Worm (Caenorhabditis elegans) whole organism, young adult: ENCODE results near the gene tbc-13.

Source experiments
- B0261.1 ChIP-seq: sonication (generic microtip); optimal IDR thresholded peaks from 2 replicates; lab custom pipeline; 2016; ENCODE audit warnings: mild to moderate bottlenecking, missing genetic modification characterization, moderate library complexity, missing compliant biosample characterization
- C06A6.2 ChIP-seq: fragments of 200-800 bp; sonication (Bioruptor generic); conservative IDR thresholded peaks from 2 replicates; pipeline ENCODE4 v1.3.6; 2022; ENCODE audit warnings: missing genetic modification characterization, missing compliant biosample characterization
- F22D6.2 ChIP-seq: sonication (generic microtip); optimal IDR thresholded peaks from 2 replicates; lab custom pipeline; 2016; ENCODE audit warnings: mild to moderate bottlenecking, missing genetic modification characterization, missing compliant biosample characterization
- F37B4.10 ChIP-seq: fragments of 200-800 bp; sonication (Bioruptor generic); IDR thresholded peaks from 2 replicates; pipeline ENCODE4 v1.3.6; 2022; ENCODE audit warnings: missing genetic modification characterization, missing compliant biosample characterization
- Y53G8AR.9 ChIP-seq: fragments of 200-800 bp; sonication (Bioruptor generic); conservative IDR thresholded peaks from 2 replicates; pipeline ENCODE4 v1.3.6; 2022; ENCODE audit warnings: missing genetic modification reagents, missing genetic modification characterization, missing compliant biosample characterization
- akir-1 ChIP-seq: fragments of 200-800 bp; sonication (Bioruptor generic); optimal IDR thresholded peaks from 2 replicates; lab custom pipeline; 2018; ENCODE audit warnings: mild to moderate bottlenecking, missing genetic modification characterization, moderate library complexity, missing compliant biosample characterization
- atf-7 ChIP-seq: sonication (generic microtip); optimal IDR thresholded peaks from 2 replicates; lab custom pipeline; 2017; ENCODE audit warnings: mild to moderate bottlenecking, missing genetic modification characterization, missing compliant biosample characterization
- attf-3 ChIP-seq: fragments of 200-800 bp; sonication (Bioruptor generic); conservative IDR thresholded peaks from 2 replicates; pipeline ENCODE4 v1.3.6; 2022; ENCODE audit warnings: missing genetic modification reagents, missing genetic modification characterization, missing compliant biosample characterization
- attf-6 ChIP-seq: fragments of 200-800 bp; sonication (Bioruptor generic); IDR thresholded peaks from 2 replicates; pipeline ENCODE4 v1.3.6; 2022; ENCODE audit warnings: missing genetic modification reagents, missing genetic modification characterization, missing compliant biosample characterization
- ceh-40 ChIP-seq: fragments of 200-800 bp; sonication (Bioruptor generic); IDR thresholded peaks from 2 replicates; pipeline ENCODE4 v1.3.6; 2022; ENCODE audit warnings: missing genetic modification characterization, missing compliant biosample characterization
- dpff-1 ChIP-seq: sonication (generic microtip); optimal IDR thresholded peaks from 2 replicates; lab custom pipeline; 2017; ENCODE audit warnings: mild to moderate bottlenecking, missing genetic modification characterization, missing compliant biosample characterization
- efl-1 ChIP-seq: fragments of 150-350 bp; optimal IDR thresholded peaks from 2 replicates; lab custom pipeline; 2014; ENCODE audit warnings: missing biosample characterization, missing genetic modification reagents, missing genetic modification characterization
- ekl-4 ChIP-seq: fragments of 200-800 bp; sonication (Bioruptor generic); IDR thresholded peaks from 2 replicates; pipeline ENCODE4 v1.3.6; 2022; ENCODE audit warnings: missing genetic modification reagents, missing genetic modification characterization, missing compliant biosample characterization
- gei-17 ChIP-seq: fragments of 200-800 bp; sonication (Bioruptor generic); optimal IDR thresholded peaks from 2 replicates; lab custom pipeline; 2018; ENCODE audit warnings: mild to moderate bottlenecking, missing genetic modification characterization, missing compliant biosample characterization
- him-1 ChIP-seq: sonication (generic microtip); optimal IDR thresholded peaks from 2 replicates; lab custom pipeline; 2016; ENCODE audit warnings: missing genotype, missing genetic modification reagents, missing genetic modification characterization, missing compliant biosample characterization
- hmg-1.2 ChIP-seq: fragments of 200-800 bp; sonication (Bioruptor generic); IDR thresholded peaks from 2 replicates; pipeline ENCODE4 v1.3.6; 2022; ENCODE audit warnings: missing genetic modification reagents, missing genetic modification characterization, missing compliant biosample characterization
- hmg-20 ChIP-seq: fragments of 200-800 bp; sonication (Bioruptor generic); IDR thresholded peaks from 2 replicates; pipeline ENCODE4 v1.3.6; 2022; ENCODE audit warnings: missing genetic modification reagents, missing genetic modification characterization, missing compliant biosample characterization
- let-607 ChIP-seq, 2 experiments: fragments of 200-800 bp in 1 of 2; sonication (Bioruptor generic) in 1 of 2; sonication (generic microtip) in 1 of 2; optimal IDR thresholded peaks; 2 replicates each; lab custom pipeline; 2016 to 2018; ENCODE audit warnings: mild to moderate bottlenecking in 2 of 2, missing compliant biosample characterization in 2 of 2, missing genetic modification characterization in 2 of 2, moderate library complexity in 2 of 2, missing genotype in 1 of 2
- lin-40 ChIP-seq: sonication (generic microtip); optimal IDR thresholded peaks from 2 replicates; lab custom pipeline; 2016; ENCODE audit warnings: missing genetic modification characterization, mild to moderate bottlenecking, missing compliant biosample characterization, missing genotype, missing genetic modification reagents
- lsl-1 ChIP-seq: fragments of 200-800 bp; sonication (Bioruptor generic); optimal IDR thresholded peaks from 2 replicates; lab custom pipeline; 2018; ENCODE audit warnings: mild to moderate bottlenecking, missing genetic modification characterization, moderate library complexity, missing compliant biosample characterization
- mcd-1 ChIP-seq: fragments of 200-800 bp; sonication (Bioruptor generic); IDR thresholded peaks from 2 replicates; pipeline ENCODE4 v1.3.6; 2022; ENCODE audit warnings: missing genetic modification reagents, missing genetic modification characterization, missing compliant biosample characterization
- nhr-80 ChIP-seq: sonication (generic microtip); optimal IDR thresholded peaks from 2 replicates; lab custom pipeline; 2016; ENCODE audit warnings: missing genetic modification characterization, missing compliant biosample characterization
- nhr-90 ChIP-seq: sonication (generic microtip); optimal IDR thresholded peaks from 2 replicates; lab custom pipeline; 2016; ENCODE audit warnings: missing genotype, mild to moderate bottlenecking, missing genetic modification characterization, missing compliant biosample characterization
- sdz-38 ChIP-seq: sonication (generic microtip); optimal IDR thresholded peaks from 2 replicates; lab custom pipeline; 2016; ENCODE audit warnings: missing genotype, missing genetic modification characterization, missing compliant biosample characterization
- snpc-3.4 ChIP-seq: sonication (generic microtip); optimal IDR thresholded peaks from 2 replicates; lab custom pipeline; 2017; ENCODE audit warnings: missing genetic modification characterization, mild to moderate bottlenecking, missing compliant biosample characterization, antibody characterized with exemption, moderate library complexity, missing genotype, missing genetic modification reagents
- snpc-4 ChIP-seq, 5 experiments: fragments of 150-350 bp in 1 of 5; sonication (generic microtip) in 4 of 5; optimal IDR thresholded peaks; 2 replicates each; lab custom pipeline; 2014 to 2018; ENCODE audit warnings: missing genetic modification characterization in 5 of 5, missing biosample characterization in 3 of 5, antibody characterized with exemption in 2 of 5, mild to moderate bottlenecking in 2 of 5, missing compliant biosample characterization in 2 of 5, missing genotype in 2 of 5, moderate library complexity in 2 of 5, missing genetic modification reagents in 1 of 5
- sptf-2 ChIP-seq: fragments of 200-800 bp; sonication (Bioruptor generic); optimal IDR thresholded peaks from 2 replicates; lab custom pipeline; 2018; ENCODE audit warnings: mild to moderate bottlenecking, missing genetic modification characterization, missing compliant biosample characterization
- unc-62 ChIP-seq: fragments of 150-350 bp; optimal IDR thresholded peaks from 2 replicates; lab custom pipeline; 2014; ENCODE audit warnings: missing biosample characterization, missing genetic modification reagents, missing genetic modification characterization
- xnd-1 ChIP-seq: sonication (generic microtip); optimal IDR thresholded peaks from 2 replicates; lab custom pipeline; 2016; ENCODE audit warnings: missing genotype, missing genetic modification reagents, missing genetic modification characterization, missing compliant biosample characterization
- zfh-2 ChIP-seq: fragments of 200-800 bp; sonication (Bioruptor generic); conservative IDR thresholded peaks from 2 replicates; pipeline ENCODE4 v1.3.6; 2022; ENCODE audit warnings: missing genetic modification reagents, missing genetic modification characterization, missing compliant biosample characterization
- ztf-26 ChIP-seq: sonication (generic microtip); optimal IDR thresholded peaks from 2 replicates; lab custom pipeline; 2017; ENCODE audit warnings: missing genetic modification characterization, missing compliant biosample characterization
- ztf-3 ChIP-seq: fragments of 200-800 bp; sonication (Bioruptor generic); optimal IDR thresholded peaks from 2 replicates; lab custom pipeline; 2018; ENCODE audit warnings: mild to moderate bottlenecking, missing genetic modification characterization, missing compliant biosample characterization

tbc-13 gene

DNA sequence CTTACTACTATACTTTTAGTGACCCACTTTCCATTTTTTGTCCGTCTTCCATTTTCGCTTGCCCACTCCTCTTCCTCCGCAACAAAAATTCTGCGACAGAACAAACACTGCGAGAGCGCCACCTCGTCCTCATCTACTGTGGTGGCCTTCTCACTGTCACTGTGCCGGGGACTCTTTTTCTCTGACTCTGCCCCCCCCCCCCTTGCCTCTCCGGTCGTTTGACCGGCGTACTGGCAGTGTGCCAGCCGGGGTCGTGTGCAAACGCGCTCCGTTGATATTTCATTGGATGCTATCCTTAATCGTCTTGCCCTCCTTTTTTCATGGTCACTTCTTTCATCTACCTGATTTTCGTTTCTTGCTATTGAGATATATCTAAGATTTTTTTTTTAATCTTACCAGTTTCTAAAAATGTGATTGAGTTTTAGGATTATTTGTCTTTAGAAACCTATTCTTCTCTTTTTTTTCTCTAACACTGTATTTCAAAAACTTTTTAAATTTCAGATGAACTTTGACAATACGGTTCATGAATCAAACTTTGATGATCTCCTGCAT lies 4.3 kb upstream of the tbc-13 start, which contains the start of gene atf-6 (continued):
- TF ChIP-seq atf-7 (peak; percentile 45), F22D6.2 (peak; percentile 2), zfh-2 (GFP tag; lab: Robert Waterston, UW) (peak; percentile 99), gei-17 (GFP tag; lab: Kevin White, UChicago) (peak; percentile 70), attf-3 (GFP tag; lab: Robert Waterston, UW) (no peak), F37B4.10 (GFP tag; lab: Robert Waterston, UW) (no peak), snpc-4 (GFP tag; optimal IDR thresholded peaks at IDR 0.05; lab: Kevin White, UChicago) (no peak), snpc-4 (tag; optimal IDR thresholded peaks at IDR 0.05; lab: Kevin White, UChicago) (peak in 1 of 4 experiments; percentile 27), attf-6 (no peak), B0261.1 (peak; percentile 7), him-1 (no peak), Y53G8AR.9 (GFP tag; lab: Robert Waterston, UW) (peak; percentile 39; the same call in 1 of the 2 replicates), mcd-1 (GFP tag; lab: Robert Waterston, UW) (peak; percentile 97), C06A6.2 (GFP tag; lab: Robert Waterston, UW) (peak; percentile 57; the same call in 1 of the 2 replicates), hmg-20 (GFP tag; lab: Robert Waterston, UW) (no peak), hmg-1.2 (GFP tag; lab: Robert Waterston, UW) (peak; percentile 56; the same call in 1 of the 2 replicates)
- TF ChIP-seq, all 124 proteins: peak for 36

DNA sequence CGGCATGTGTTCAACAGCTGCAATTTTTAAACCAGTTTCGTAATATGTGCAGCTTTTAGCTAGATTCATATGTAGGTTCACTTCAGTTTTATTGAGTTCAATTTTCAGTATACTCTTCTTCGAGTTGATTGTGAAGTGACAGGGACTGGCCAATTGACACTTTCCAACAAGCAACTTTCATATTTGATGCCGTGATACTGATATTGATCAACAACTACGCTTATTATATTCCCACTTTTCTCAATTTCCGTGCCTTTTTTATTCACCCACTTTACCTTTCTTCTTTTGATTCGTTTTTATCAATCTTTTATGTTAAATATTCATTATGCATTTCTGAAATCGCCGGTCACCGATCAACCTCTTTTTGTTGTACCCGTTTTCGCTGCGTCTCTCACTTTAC lies 771 bp upstream of the tbc-13 start:
- TF ChIP-seq let-607 (tag; optimal IDR thresholded peaks at IDR 0.05; lab: Kevin White, UChicago) (peak; percentile 64 to 78), nhr-80 (tag; lab: Kevin White, UChicago) (peak; percentile 57), sptf-2 (GFP tag; lab: Kevin White, UChicago) (no peak)

DNA sequence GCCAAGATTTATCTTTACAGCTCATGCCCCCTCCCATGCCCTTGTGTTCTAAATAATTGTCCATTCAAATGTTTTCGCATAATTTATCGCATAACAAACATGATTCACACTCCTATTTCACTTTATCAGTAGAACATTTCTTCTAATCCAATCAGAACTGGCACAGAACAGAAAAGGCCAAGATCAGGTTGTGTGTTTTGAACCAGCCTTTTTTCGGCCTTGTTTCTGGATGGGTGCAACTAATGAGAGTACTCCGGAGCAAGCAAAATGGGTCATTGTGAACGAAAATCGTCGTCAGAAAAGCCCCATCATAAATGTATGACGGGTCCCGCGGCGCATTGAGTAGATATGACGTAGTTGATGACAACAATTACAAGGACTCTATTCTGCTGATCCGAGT lies 6.3 kb downstream of the tbc-13 start:
- TF ChIP-seq sptf-2 (GFP tag; lab: Kevin White, UChicago) = no peak
- no peak for TF ChIP-seq efl-1 (GFP tag; lab: Kevin White, UChicago)
- no peak for TF ChIP-seq ztf-26 (tag; lab: Kevin White, UChicago)
- TF ChIP-seq sdz-38 (tag; lab: Kevin White, UChicago) = no peak
- no peak for TF ChIP-seq snpc-3.4 (tag; lab: Kevin White, UChicago)
- TF ChIP-seq lsl-1 (GFP tag; lab: Kevin White, UChicago) = no peak
- TF ChIP-seq dpff-1 = no peak
- TF ChIP-seq C06A6.2 (GFP tag; lab: Robert Waterston, UW) = no peak
- no peak for TF ChIP-seq xnd-1 (tag; lab: Kevin White, UChicago)
- TF ChIP-seq, all 124 proteins: peak for 0

DNA sequence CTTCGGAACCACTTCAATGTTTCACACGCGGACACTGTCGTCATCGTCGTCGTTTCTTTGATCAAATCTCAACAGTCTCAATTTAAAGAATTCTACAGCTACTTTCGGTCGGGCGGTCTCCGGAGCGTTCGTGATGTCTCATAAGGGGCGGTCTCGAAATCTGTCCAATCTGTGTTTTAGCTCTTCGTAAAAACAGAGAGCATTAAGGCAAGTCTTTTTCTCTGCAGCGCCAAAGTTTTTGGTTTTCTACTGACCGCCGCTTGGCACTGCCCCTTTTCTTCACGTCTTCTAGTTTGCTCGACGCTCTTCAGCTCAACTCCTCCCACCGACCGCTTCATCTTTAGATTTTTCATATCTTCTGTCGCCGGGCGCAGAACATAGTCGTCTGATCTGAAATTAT lies 7.6 kb downstream of the tbc-13 start, which contains the start of gene lips-1:
TSS of gene lips-1 (plus strand) at position 301 of the 400 bp plus-strand sequence.
- TF ChIP-seq ceh-40 (GFP tag; lab: Robert Waterston, UW) = no peak
- no peak for TF ChIP-seq akir-1 (GFP tag; lab: Kevin White, UChicago)
- TF ChIP-seq ekl-4 = no peak
- no peak for TF ChIP-seq sptf-2 (GFP tag; lab: Kevin White, UChicago)
- no peak for TF ChIP-seq nhr-90
- TF ChIP-seq lin-40 (tag; lab: Kevin White, UChicago) = no peak
- no peak for TF ChIP-seq atf-7
- no peak for TF ChIP-seq ztf-3 (GFP tag; lab: Kevin White, UChicago)
- TF ChIP-seq unc-62 (GFP tag; lab: Kevin White, UChicago) = no peak
- TF ChIP-seq, all 124 proteins: peak for 0
